Worm (Caenorhabditis elegans): ENCODE data around the gene nfyc-1.

nfyc-1 gene

ce11 chrII:84134-84533 lies 40.4 kb downstream of the nfyc-1 start, which contains the start of gene C50D2.6:
Gene C50D2.6, plus strand, starts transcription at chrII:84434.
- TF ChIP-seq ref-1 (GFP tag; conservative IDR thresholded peaks at IDR 0.05) = no peak
- TF ChIP-seq ztf-29 (GFP tag; IDR thresholded peaks at IDR 0.05) = no peak
- no peak for TF ChIP-seq cog-1 (tag; optimal IDR thresholded peaks at IDR 0.05)
- no peak for TF ChIP-seq klf-2 (GFP tag; conservative IDR thresholded peaks at IDR 0.05)
- no peak for TF ChIP-seq med-1 (GFP tag; optimal IDR thresholded peaks at IDR 0.05; ENCODE audit: insufficient read depth)
- TF ChIP-seq T22C8.4 (GFP tag; IDR thresholded peaks at IDR 0.05) = no peak
- TF ChIP-seq tab-1 (GFP tag; IDR thresholded peaks at IDR 0.05) = no peak
- no peak for TF ChIP-seq flt-1 (GFP tag; IDR thresholded peaks at IDR 0.05)
- no peak for TF ChIP-seq ztf-23 (GFP tag; IDR thresholded peaks at IDR 0.05)

- TF ChIP-seq ztf-23 (GFP tag; IDR thresholded peaks at IDR 0.05) = no peak
- no peak for TF ChIP-seq ztf-29 (GFP tag; IDR thresholded peaks at IDR 0.05)
- no peak for TF ChIP-seq klf-2 (GFP tag; conservative IDR thresholded peaks at IDR 0.05)
- no peak for TF ChIP-seq tab-1 (GFP tag; IDR thresholded peaks at IDR 0.05)
- no peak for TF ChIP-seq flt-1 (GFP tag; IDR thresholded peaks at IDR 0.05)
- no peak for TF ChIP-seq ref-1 (GFP tag; conservative IDR thresholded peaks at IDR 0.05)
- no peak for TF ChIP-seq T22C8.4 (GFP tag; IDR thresholded peaks at IDR 0.05)
- no peak for TF ChIP-seq cog-1 (tag; optimal IDR thresholded peaks at IDR 0.05)
These were observed 43.1 kb downstream of the nfyc-1 start for ce11 chrII:86794-87193.

ce11 chrII:87937-88336 lies 44.2 kb downstream of the nfyc-1 start:
- no peak for TF ChIP-seq med-1 (GFP tag; optimal IDR thresholded peaks at IDR 0.05; ENCODE audit: insufficient read depth)
- no peak for TF ChIP-seq ztf-29 (GFP tag; IDR thresholded peaks at IDR 0.05)
- TF ChIP-seq klf-2 (GFP tag; conservative IDR thresholded peaks at IDR 0.05) = no peak
- TF ChIP-seq tab-1 (GFP tag; IDR thresholded peaks at IDR 0.05) = no peak
- TF ChIP-seq cog-1 (tag; optimal IDR thresholded peaks at IDR 0.05) = no peak
- TF ChIP-seq ztf-23 (GFP tag; IDR thresholded peaks at IDR 0.05) = no peak
- no peak for TF ChIP-seq T22C8.4 (GFP tag; IDR thresholded peaks at IDR 0.05)
- no peak for TF ChIP-seq flt-1 (GFP tag; IDR thresholded peaks at IDR 0.05)
- TF ChIP-seq ref-1 (GFP tag; conservative IDR thresholded peaks at IDR 0.05) = no peak

ce11 chrII:91419-91818 lies 47.7 kb downstream of the nfyc-1 start, which contains the start of gene mcat-1:
Gene mcat-1, minus strand, starts transcription at chrII:91519.
- TF ChIP-seq T22C8.4 (GFP tag; IDR thresholded peaks at IDR 0.05) = no peak
- no peak for TF ChIP-seq klf-2 (GFP tag; conservative IDR thresholded peaks at IDR 0.05)
- TF ChIP-seq ztf-29 (GFP tag; IDR thresholded peaks at IDR 0.05) = no peak
- no peak for TF ChIP-seq cog-1 (tag; optimal IDR thresholded peaks at IDR 0.05)
- no peak for TF ChIP-seq tab-1 (GFP tag; IDR thresholded peaks at IDR 0.05)
- no peak for TF ChIP-seq flt-1 (GFP tag; IDR thresholded peaks at IDR 0.05)
- TF ChIP-seq ref-1 (GFP tag; conservative IDR thresholded peaks at IDR 0.05) = no peak
- TF ChIP-seq med-1 (GFP tag; optimal IDR thresholded peaks at IDR 0.05; ENCODE audit: insufficient read depth) = no peak

Data from whole organism, midembryonic.